Worm (Caenorhabditis elegans) whole organism, mixed stage, embryonic: ENCODE data around the gene fre-1.

Source experiments
- nhr-28 ChIP-seq: fragments of 150-350 bp; optimal IDR thresholded peaks from 2 replicates; lab custom pipeline; 2014; ENCODE audit warnings: missing biosample characterization, missing genetic modification characterization
- pha-4 ChIP-seq: fragments of 150-350 bp; optimal IDR thresholded peaks from 2 replicates; lab custom pipeline; 2018; ENCODE audit warnings: missing biosample characterization, missing genetic modification reagents, missing genetic modification characterization

- TF ChIP-seq nhr-28 (tag; lab: Kevin White, UChicago) (no peak), pha-4 (tag; lab: Kevin White, UChicago) (no peak)
Measured at ce11 chrV:20123010-20123409, 35.5 kb upstream of the fre-1 start.
